Fruit fly (Drosophila melanogaster) whole organism, wandering third instar larva: ENCODE results near the gene cact.

Experiments used
- Abd-B ChIP-seq: fragments of >200 bp; optimal IDR thresholded peaks from 2 replicates; lab custom pipeline; 2017; ENCODE audit warnings: missing biosample characterization, missing genetic modification characterization
- CG9705 ChIP-seq: fragments of 200-800 bp; sonication (Bioruptor generic); optimal IDR thresholded peaks from 2 replicates; lab custom pipeline; 2018; ENCODE audit warnings: missing biosample characterization, mild to moderate bottlenecking, missing genetic modification characterization
- CrebA ChIP-seq: fragments of 200-800 bp; sonication (Bioruptor generic); optimal IDR thresholded peaks from 2 replicates; lab custom pipeline; 2016; ENCODE audit warnings: missing biosample characterization, mild to moderate bottlenecking, missing genetic modification characterization, borderline replicate concordance
- Dfd ChIP-seq: fragments of >200 bp; optimal IDR thresholded peaks from 2 replicates; lab custom pipeline; 2017; ENCODE audit warnings: missing biosample characterization, missing genetic modification characterization
- GATAd ChIP-seq: sonication (Bioruptor generic); optimal IDR thresholded peaks from 2 replicates; lab custom pipeline; 2016; ENCODE audit warnings: missing biosample characterization, missing genetic modification characterization
- Hnf4 ChIP-seq: fragments of 200-800 bp; sonication (Bioruptor generic); optimal IDR thresholded peaks from 2 replicates; lab custom pipeline; 2016; ENCODE audit warnings: missing biosample characterization, mild to moderate bottlenecking, missing genetic modification characterization
- Hr78 ChIP-seq: fragments of >200 bp; optimal IDR thresholded peaks from 2 replicates; lab custom pipeline; 2017; ENCODE audit warnings: missing biosample characterization, missing genetic modification characterization
- Hr83 ChIP-seq: fragments of 200-300 bp; sonication (Bioruptor generic); optimal IDR thresholded peaks from 2 replicates; lab custom pipeline; 2016; ENCODE audit warnings: missing biosample characterization, mild to moderate bottlenecking, missing genetic modification characterization, moderate library complexity; ENCODE audit not compliant: poor library complexity, severe bottlenecking
- Jra ChIP-seq: sonication (Bioruptor generic); optimal IDR thresholded peaks from 2 replicates; lab custom pipeline; 2016; ENCODE audit warnings: missing biosample characterization, missing genetic modification characterization
- Myc ChIP-seq: fragments of >200 bp; optimal IDR thresholded peaks from 2 replicates; lab custom pipeline; 2017
- N ChIP-seq: fragments of >200 bp; optimal IDR thresholded peaks from 2 replicates; lab custom pipeline; 2018; ENCODE audit warnings: missing biosample characterization, missing external identifiers, missing genetic modification characterization
- OdsH ChIP-seq: fragments of 200-800 bp; sonication (Bioruptor generic); optimal IDR thresholded peaks from 2 replicates; lab custom pipeline; 2016; ENCODE audit warnings: missing biosample characterization, mild to moderate bottlenecking, missing genetic modification characterization
- Rel ChIP-seq, 2 experiments: fragments of 200-800 bp; sonication (Bioruptor generic) in 1 of 2; optimal IDR thresholded peaks; 2 replicates in 1 of 2; 3 replicates in 1 of 2; lab custom pipeline; 2016 to 2019; ENCODE audit warnings: mild to moderate bottlenecking in 2 of 2, missing biosample characterization in 2 of 2, missing genetic modification characterization in 2 of 2, moderate library complexity in 1 of 2
- Sp1 ChIP-seq: fragments of 200-800 bp; sonication (Bioruptor generic); optimal IDR thresholded peaks from 3 replicates; lab custom pipeline; 2019; ENCODE audit warnings: missing biosample characterization, mild to moderate bottlenecking, missing genetic modification characterization, moderate library complexity
- Vsx2 ChIP-seq: fragments of 200-300, 225-300 bp; sonication (Bioruptor generic); optimal IDR thresholded peaks from 2 replicates; lab custom pipeline; 2018; ENCODE audit warnings: missing biosample characterization, missing genetic modification characterization; ENCODE audit not compliant: partially characterized antibody
- br ChIP-seq: fragments of 200-800 bp; sonication (Bioruptor generic); optimal IDR thresholded peaks from 2 replicates; lab custom pipeline; 2016; ENCODE audit warnings: missing biosample characterization, missing genetic modification characterization
- brk ChIP-seq: fragments of 200-800 bp; sonication (Bioruptor generic); optimal IDR thresholded peaks from 2 replicates; lab custom pipeline; 2016; ENCODE audit warnings: missing biosample characterization, mild to moderate bottlenecking, missing genetic modification characterization
- dl ChIP-seq, 2 experiments: fragments of 175-275, 200-275 bp in 1 of 2; fragments of 200-275 bp in 1 of 2; sonication (Bioruptor generic); optimal IDR thresholded peaks; lab custom pipeline; 2018; ENCODE audit warnings: mild to moderate bottlenecking in 2 of 2, missing biosample characterization in 2 of 2, missing genetic modification characterization in 2 of 2, moderate library complexity in 2 of 2; ENCODE audit not compliant: partially characterized antibody in 2 of 2, insufficient read depth in 1 of 2
- dmrt93B ChIP-seq: fragments of 200-800 bp; sonication (Bioruptor generic); optimal IDR thresholded peaks from 2 replicates; lab custom pipeline; 2018; ENCODE audit warnings: missing biosample characterization, mild to moderate bottlenecking, missing genetic modification characterization
- dsf ChIP-seq: sonication (Bioruptor generic); optimal IDR thresholded peaks from 2 replicates; lab custom pipeline; 2016; ENCODE audit warnings: missing biosample characterization, missing genetic modification characterization, borderline replicate concordance
- ey ChIP-seq: fragments of 200-800 bp; sonication (Bioruptor generic); optimal IDR thresholded peaks from 2 replicates; lab custom pipeline; 2016; ENCODE audit warnings: missing biosample characterization, missing genetic modification characterization
- foxo ChIP-seq, 2 experiments: fragments of 200-800 bp; sonication (Bioruptor generic); optimal IDR thresholded peaks; 2 replicates in 1 of 2; 3 replicates in 1 of 2; lab custom pipeline; 2016 to 2017; ENCODE audit warnings: missing biosample characterization in 2 of 2, missing genetic modification characterization in 2 of 2
- fru ChIP-seq: fragments of 200-800 bp; sonication (Bioruptor generic); optimal IDR thresholded peaks from 3 replicates; lab custom pipeline; 2016; ENCODE audit warnings: missing biosample characterization, mild to moderate bottlenecking, missing genetic modification characterization
- h ChIP-seq: fragments of 200-800 bp; sonication (Bioruptor generic); optimal IDR thresholded peaks from 3 replicates; lab custom pipeline; 2016; ENCODE audit warnings: missing biosample characterization, mild to moderate bottlenecking, missing genetic modification characterization
- jim ChIP-seq: fragments of 175-275, 200-325 bp; sonication (Bioruptor generic); optimal IDR thresholded peaks from 2 replicates; lab custom pipeline; 2016; ENCODE audit warnings: missing biosample characterization, mild to moderate bottlenecking, missing genetic modification characterization
- pan ChIP-seq: fragments of >200 bp; optimal IDR thresholded peaks from 2 replicates; lab custom pipeline; 2017
- psq ChIP-seq: fragments of 200-800 bp; sonication (Bioruptor generic); optimal IDR thresholded peaks from 3 replicates; lab custom pipeline; 2017; ENCODE audit warnings: missing biosample characterization, mild to moderate bottlenecking, missing genetic modification characterization, moderate library complexity
- rgr ChIP-seq: fragments of 200-800 bp; sonication (Bioruptor generic); optimal IDR thresholded peaks from 3 replicates; lab custom pipeline; 2016; ENCODE audit warnings: missing biosample characterization, mild to moderate bottlenecking, missing genetic modification characterization
- sage ChIP-seq: fragments of 200-800 bp; sonication (Bioruptor generic); optimal IDR thresholded peaks from 2 replicates; lab custom pipeline; 2016; ENCODE audit warnings: missing biosample characterization, mild to moderate bottlenecking, missing genetic modification characterization
- sv ChIP-seq: fragments of 200-800 bp; sonication (Bioruptor generic); optimal IDR thresholded peaks from 3 replicates; lab custom pipeline; 2016; ENCODE audit warnings: missing biosample characterization, missing genetic modification characterization
- tai ChIP-seq: sonication (Bioruptor generic); optimal IDR thresholded peaks from 2 replicates; lab custom pipeline; 2016; ENCODE audit warnings: missing biosample characterization, missing genetic modification characterization
- usp ChIP-seq: fragments of >200 bp; optimal IDR thresholded peaks from 2 replicates; lab custom pipeline; 2017; ENCODE audit warnings: missing biosample characterization, missing genetic modification characterization
- woc ChIP-seq: sonication (Bioruptor generic); optimal IDR thresholded peaks from 2 replicates; lab custom pipeline; 2016; ENCODE audit warnings: missing biosample characterization, mild to moderate bottlenecking, missing genetic modification characterization

The cact gene

dm6 chr2L:16337785-16338184, 11.8 kb upstream of the cact start, which contains the start of gene CG31817:
Gene CG31817, minus strand, starts transcription at chr2L:16337885.
- TF ChIP-seq Rel (GFP tag; optimal IDR thresholded peaks at IDR 0.05; lab: Kevin White, UChicago) (no peak), Rel (tag; optimal IDR thresholded peaks at IDR 0.05; lab: Kevin White, UChicago) (no peak), br (GFP tag; lab: Kevin White, UChicago) (no peak), dsf (GFP tag; lab: Kevin White, UChicago) (no peak), Hr78 (GFP tag; lab: Kevin White, UChicago) (no peak), Jra (GFP tag; lab: Kevin White, UChicago) (no peak), CrebA (GFP tag; lab: Kevin White, UChicago) (no peak), Myc (lab: Kevin White, UChicago) (no peak), ey (GFP tag; lab: Kevin White, UChicago) (no peak), fru (GFP tag; lab: Kevin White, UChicago) (no peak), Abd-B (GFP tag; lab: Kevin White, UChicago) (no peak), sv (GFP tag; lab: Kevin White, UChicago) (no peak), Dfd (GFP tag; lab: Kevin White, UChicago) (no peak), usp (GFP tag; lab: Kevin White, UChicago) (no peak), Sp1 (GFP tag; lab: Kevin White, UChicago) (no peak), pan (no peak), N (GFP tag; lab: Kevin White, UChicago) (no peak), GATAd (GFP tag; lab: Kevin White, UChicago) (no peak), CG9705 (GFP tag; lab: Kevin White, UChicago) (no peak), OdsH (no peak)
- TF ChIP-seq, all 38 proteins: peak for 0

dm6 chr2L:16329625-16330024, 3.6 kb upstream of the cact start, which contains the start of gene CG4440:
Gene CG4440, plus strand, starts transcription at chr2L:16329925.
- no peak for TF ChIP-seq woc (GFP tag; lab: Kevin White, UChicago)
- TF ChIP-seq, all 38 proteins: peak for 0

dm6 chr2L:16329102-16329520, 3.1 kb upstream of the cact start, which contains the start of gene mRpL4:
Gene mRpL4, minus strand, starts transcription at chr2L:16329132.
- TF ChIP-seq dmrt93B (GFP tag; lab: Kevin White, UChicago) (no peak), Hnf4 (GFP tag; lab: Kevin White, UChicago) (peak; percentile 81), Jra (GFP tag; lab: Kevin White, UChicago) (peak; percentile 57), woc (GFP tag; lab: Kevin White, UChicago) (peak; percentile 72), psq (peak; percentile 43), OdsH (peak; percentile 14), foxo (GFP tag; optimal IDR thresholded peaks at IDR 0.05; lab: Kevin White, UChicago) (peak in 1 of 2 experiments; percentile 71), CrebA (GFP tag; lab: Kevin White, UChicago) (no peak), tai (peak; percentile 85), Hr83 (peak; percentile 63), h (GFP tag; lab: Kevin White, UChicago) (no peak), sv (GFP tag; lab: Kevin White, UChicago) (peak; percentile 64)

dm6 chr2L:16326892-16327291, 885 bp upstream of the cact start, which contains the start of gene CG4278:
Gene CG4278, plus strand, starts transcription at chr2L:16327069.
- TF ChIP-seq dl (GFP tag; optimal IDR thresholded peaks at IDR 0.05; lab: Kevin White, UChicago; ENCODE audit: insufficient read depth in 1 of 2, partially characterized antibody in 2 of 2) (no peak), Vsx2 (GFP tag; lab: Kevin White, UChicago) (no peak), GATAd (GFP tag; lab: Kevin White, UChicago) (no peak), br (GFP tag; lab: Kevin White, UChicago) (no peak), jim (GFP tag; lab: Kevin White, UChicago) (no peak), Hr78 (GFP tag; lab: Kevin White, UChicago) (no peak), fru (GFP tag; lab: Kevin White, UChicago) (no peak), foxo (GFP tag; optimal IDR thresholded peaks at IDR 0.05; lab: Kevin White, UChicago) (no peak), h (GFP tag; lab: Kevin White, UChicago) (no peak)

dm6 chr2L:16324833-16325232, 1.2 kb downstream of the cact start:
- TF ChIP-seq fru (GFP tag; lab: Kevin White, UChicago) (no peak), brk (GFP tag; lab: Kevin White, UChicago) (peak; percentile 7), br (GFP tag; lab: Kevin White, UChicago) (no peak), GATAd (GFP tag; lab: Kevin White, UChicago) (no peak), Rel (GFP tag; optimal IDR thresholded peaks at IDR 0.05; lab: Kevin White, UChicago) (no peak), Rel (tag; optimal IDR thresholded peaks at IDR 0.05; lab: Kevin White, UChicago) (peak; percentile 60), Hnf4 (GFP tag; lab: Kevin White, UChicago) (peak; percentile 20), foxo (GFP tag; optimal IDR thresholded peaks at IDR 0.05; lab: Kevin White, UChicago) (no peak), rgr (GFP tag; lab: Kevin White, UChicago) (peak; percentile 28), h (GFP tag; lab: Kevin White, UChicago) (no peak), Abd-B (GFP tag; lab: Kevin White, UChicago) (no peak), Sp1 (GFP tag; lab: Kevin White, UChicago) (no peak), sage (GFP tag; lab: Kevin White, UChicago) (peak; percentile 74), Vsx2 (GFP tag; lab: Kevin White, UChicago) (no peak)
